Worm (Caenorhabditis elegans) whole organism, late embryonic: ENCODE data around the gene C46E10.1.

Experiments
- C08G9.2 ChIP-seq: sonication (generic microtip); optimal IDR thresholded peaks from 2 replicates; lab custom pipeline; 2016; ENCODE audit warnings: mild to moderate bottlenecking, missing genetic modification characterization, moderate library complexity, missing compliant biosample characterization
- C38D4.7 ChIP-seq: fragments of 200-800 bp; sonication (Bioruptor generic); optimal IDR thresholded peaks from 2 replicates; lab custom pipeline; 2018; ENCODE audit warnings: mild to moderate bottlenecking, missing genetic modification characterization, moderate library complexity, missing compliant biosample characterization
- F13H6.1 ChIP-seq: sonication (generic microtip); optimal IDR thresholded peaks from 2 replicates; lab custom pipeline; 2016; ENCODE audit warnings: missing genetic modification characterization, missing compliant biosample characterization
- Y22D7AL.16 ChIP-seq: sonication (generic microtip); optimal IDR thresholded peaks from 2 replicates; lab custom pipeline; 2016; ENCODE audit warnings: missing genetic modification characterization, missing compliant biosample characterization
- ceh-18 ChIP-seq: sonication (generic microtip); optimal IDR thresholded peaks from 2 replicates; lab custom pipeline; 2016; ENCODE audit warnings: missing genetic modification characterization, missing compliant biosample characterization
- ceh-2 ChIP-seq: sonication (generic microtip); optimal IDR thresholded peaks from 2 replicates; lab custom pipeline; 2016; ENCODE audit warnings: missing genotype, missing genetic modification characterization, missing compliant biosample characterization
- ceh-22 ChIP-seq: sonication (generic microtip); optimal IDR thresholded peaks from 2 replicates; lab custom pipeline; 2017; ENCODE audit warnings: missing biosample characterization, missing genetic modification characterization
- ceh-24 ChIP-seq: sonication (generic microtip); optimal IDR thresholded peaks from 2 replicates; lab custom pipeline; 2016; ENCODE audit warnings: mild to moderate bottlenecking, missing genetic modification characterization, missing compliant biosample characterization
- ceh-30 ChIP-seq: fragments of 150-350 bp; optimal IDR thresholded peaks from 2 replicates; lab custom pipeline; 2014; ENCODE audit warnings: missing biosample characterization, missing genetic modification characterization
- ceh-45 ChIP-seq: fragments of 200-800 bp; sonication (Bioruptor generic); IDR thresholded peaks from 2 replicates; pipeline ENCODE4 v1.3.6; 2022; ENCODE audit warnings: missing genetic modification reagents, missing genetic modification characterization, missing compliant biosample characterization
- ceh-48 ChIP-seq: sonication (generic microtip); optimal IDR thresholded peaks from 2 replicates; lab custom pipeline; 2016; ENCODE audit warnings: missing genetic modification characterization, inconsistent platforms, missing compliant biosample characterization
- ceh-9 ChIP-seq: sonication (generic microtip); optimal IDR thresholded peaks from 2 replicates; lab custom pipeline; 2016; ENCODE audit warnings: mild to moderate bottlenecking, missing genetic modification characterization, inconsistent platforms, missing compliant biosample characterization
- elt-4 ChIP-seq: sonication (generic microtip); optimal IDR thresholded peaks from 2 replicates; lab custom pipeline; 2016; ENCODE audit warnings: missing genetic modification characterization, missing compliant biosample characterization
- ets-4 ChIP-seq: sonication (generic microtip); optimal IDR thresholded peaks from 2 replicates; lab custom pipeline; 2016; ENCODE audit warnings: missing genetic modification characterization, missing compliant biosample characterization
- eyg-1 ChIP-seq: sonication (generic microtip); optimal IDR thresholded peaks from 2 replicates; lab custom pipeline; 2016; ENCODE audit warnings: missing genotype, missing genetic modification characterization, missing compliant biosample characterization
- fkh-10 ChIP-seq: fragments of 150-350 bp; optimal IDR thresholded peaks from 2 replicates; lab custom pipeline; 2014; ENCODE audit warnings: missing biosample characterization, missing genetic modification reagents, missing genetic modification characterization
- fkh-6 ChIP-seq: sonication (generic microtip); optimal IDR thresholded peaks from 2 replicates; lab custom pipeline; 2016; ENCODE audit warnings: missing genetic modification characterization, missing compliant biosample characterization
- lim-6 ChIP-seq: sonication (generic microtip); optimal IDR thresholded peaks from 2 replicates; lab custom pipeline; 2016; ENCODE audit warnings: missing genetic modification characterization, missing compliant biosample characterization
- madf-2 ChIP-seq: sonication (generic microtip); optimal IDR thresholded peaks from 2 replicates; lab custom pipeline; 2017; ENCODE audit warnings: missing genetic modification characterization, missing compliant biosample characterization
- mec-3 ChIP-seq: sonication (generic microtip); optimal IDR thresholded peaks from 2 replicates; lab custom pipeline; 2016; ENCODE audit warnings: borderline replicate concordance, missing genetic modification characterization, missing compliant biosample characterization
- nfya-1 ChIP-seq: sonication (generic microtip); optimal IDR thresholded peaks from 2 replicates; lab custom pipeline; 2017; ENCODE audit warnings: missing genetic modification characterization, mild to moderate bottlenecking, missing compliant biosample characterization, antibody characterized with exemption, moderate library complexity
- nhr-11 ChIP-seq: fragments of 150-350 bp; optimal IDR thresholded peaks from 2 replicates; lab custom pipeline; 2014; ENCODE audit warnings: missing biosample characterization, missing genetic modification characterization
- npax-4 ChIP-seq: sonication (generic microtip); optimal IDR thresholded peaks from 2 replicates; lab custom pipeline; 2016; ENCODE audit warnings: missing genetic modification characterization, missing compliant biosample characterization
- pag-3 ChIP-seq: sonication (generic microtip); optimal IDR thresholded peaks from 2 replicates; lab custom pipeline; 2016; ENCODE audit warnings: missing compliant biosample characterization, missing genetic modification characterization, borderline replicate concordance
- pha-2 ChIP-seq: sonication (generic microtip); optimal IDR thresholded peaks from 2 replicates; lab custom pipeline; 2017; ENCODE audit warnings: mild to moderate bottlenecking, missing genetic modification characterization, missing compliant biosample characterization
- rnt-1 ChIP-seq: sonication (generic microtip); optimal IDR thresholded peaks from 2 replicates; lab custom pipeline; 2016; ENCODE audit warnings: missing genetic modification characterization, missing compliant biosample characterization
- sox-2 ChIP-seq: fragments of 200-800 bp; sonication (Bioruptor generic); IDR thresholded peaks from 2 replicates; pipeline ENCODE4 v1.3.6; 2022; ENCODE audit warnings: missing genetic modification reagents, missing genetic modification characterization, missing compliant biosample characterization
- syd-9 ChIP-seq: sonication (generic microtip); optimal IDR thresholded peaks from 2 replicates; lab custom pipeline; 2016; ENCODE audit warnings: mild to moderate bottlenecking, missing genetic modification characterization, moderate library complexity, missing compliant biosample characterization
- tbx-2 ChIP-seq: sonication (generic microtip); optimal IDR thresholded peaks from 2 replicates; lab custom pipeline; 2016; ENCODE audit warnings: missing genetic modification characterization, missing compliant biosample characterization
- ttx-3 ChIP-seq: sonication (generic microtip); optimal IDR thresholded peaks from 2 replicates; lab custom pipeline; 2016; ENCODE audit warnings: missing genetic modification reagents, missing genetic modification characterization, missing compliant biosample characterization
- unc-3 ChIP-seq, 2 experiments: fragments of 200-800 bp in 1 of 2; sonication (Bioruptor generic) in 1 of 2; sonication (generic microtip) in 1 of 2; conservative IDR thresholded peaks in 1 of 2; optimal IDR thresholded peaks in 1 of 2; 2 replicates each; pipeline versions ENCODE4 v1.3.6 to Lab custom; 2016 to 2022; ENCODE audit warnings: missing compliant biosample characterization in 2 of 2, missing genetic modification characterization in 2 of 2, missing genetic modification reagents in 1 of 2
- unc-42 ChIP-seq: sonication (generic microtip); optimal IDR thresholded peaks from 2 replicates; lab custom pipeline; 2016; ENCODE audit warnings: missing genotype, missing genetic modification characterization, missing compliant biosample characterization

The C46E10.1 gene

DNA sequence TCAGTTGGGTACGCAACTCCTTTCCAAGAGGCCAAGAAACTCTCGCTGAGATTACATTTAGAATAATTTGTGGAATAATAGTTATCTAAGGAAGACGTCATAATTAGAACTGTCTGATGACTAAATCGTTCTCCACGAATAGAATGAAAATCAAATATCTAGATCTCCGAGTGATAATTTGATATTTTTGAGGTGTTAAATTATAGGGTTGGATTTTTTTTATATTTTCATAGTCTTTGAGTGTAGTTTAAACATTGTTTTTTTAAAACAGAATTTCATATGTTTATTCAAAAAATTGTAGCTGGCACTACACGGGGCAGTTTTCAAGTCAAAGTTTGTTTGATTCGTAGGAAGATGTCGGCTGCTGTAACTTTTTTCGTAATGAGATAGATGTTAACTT, 7.6 kb upstream of the C46E10.1 start, which contains the start of gene srh-99:
TSS of gene srh-99 (minus strand) at position 101 of the 400 bp plus-strand sequence.
- TF ChIP-seq ceh-45 (GFP tag; lab: Robert Waterston, UW) (no peak), pha-2 (no peak), unc-42 (tag; lab: Kevin White, UChicago) (no peak), ceh-48 (tag; lab: Kevin White, UChicago) (no peak), ceh-30 (tag; lab: Kevin White, UChicago) (no peak), C08G9.2 (tag; lab: Kevin White, UChicago) (no peak), eyg-1 (tag; lab: Kevin White, UChicago) (no peak), ets-4 (no peak), ttx-3 (tag; lab: Kevin White, UChicago) (no peak)
- TF ChIP-seq, all 69 proteins: peak for 0

DNA sequence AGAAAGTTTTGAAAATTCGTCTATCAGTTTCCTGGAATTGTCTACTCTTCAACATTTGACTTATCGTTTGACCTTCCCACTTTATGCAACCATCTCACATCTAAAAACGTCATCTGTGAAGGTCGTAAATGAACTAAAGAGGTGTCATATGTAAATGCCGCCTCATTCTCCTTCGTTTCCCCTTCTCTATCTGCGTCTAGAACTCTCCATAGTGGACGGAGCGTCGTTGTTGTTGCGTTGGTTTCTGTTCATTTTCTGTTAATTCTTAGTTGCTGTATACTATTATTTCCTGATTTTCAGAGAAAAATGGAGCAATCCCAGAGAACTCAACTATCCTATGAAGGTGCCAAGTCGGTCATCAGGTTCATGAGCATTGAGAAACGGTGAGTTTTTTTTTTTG, 7.1 kb upstream of the C46E10.1 start, which contains the start of gene fbxc-52:
TSS of gene fbxc-52 (plus strand) at position 301 of the 400 bp plus-strand sequence.
- TF ChIP-seq npax-4 (tag; lab: Kevin White, UChicago): no peak
- TF ChIP-seq nfya-1 (tag; lab: Kevin White, UChicago): no peak
- TF ChIP-seq madf-2 (tag; lab: Kevin White, UChicago): no peak

DNA sequence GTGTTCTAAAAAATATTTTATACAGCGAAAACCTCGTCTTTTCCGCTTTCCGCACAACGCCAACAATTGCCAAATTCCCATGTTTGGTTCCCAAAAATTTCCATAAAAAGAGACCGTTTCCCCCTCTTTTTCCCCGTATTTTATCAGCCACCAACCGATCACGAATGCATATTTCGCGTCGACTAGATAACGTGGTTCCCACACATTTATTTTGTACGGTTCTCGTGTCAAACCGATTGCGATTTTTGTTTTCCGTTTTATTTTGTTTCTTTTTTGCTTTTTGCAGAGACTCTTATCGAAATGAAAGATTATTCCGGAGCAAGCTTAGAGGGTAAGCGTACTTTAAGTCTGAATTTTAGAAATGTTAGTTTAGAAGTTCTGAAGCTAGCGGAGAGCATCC, 3.0 kb upstream of the C46E10.1 start, which contains the start of gene C46E10.3:
TSS of gene C46E10.3 (plus strand) at position 301 of the 400 bp plus-strand sequence.
- no peak for TF ChIP-seq ceh-18 (tag; lab: Kevin White, UChicago)
- no peak for TF ChIP-seq sox-2 (GFP tag; lab: Robert Waterston, UW)
- TF ChIP-seq pag-3 (tag; lab: Kevin White, UChicago): no peak
- TF ChIP-seq C38D4.7 (GFP tag; lab: Kevin White, UChicago): no peak
- no peak for TF ChIP-seq fkh-10 (GFP tag; lab: Kevin White, UChicago)
- TF ChIP-seq mec-3 (tag; lab: Kevin White, UChicago): no peak

ce11 chrII:3727996-3728395, 4.0 kb downstream of the C46E10.1 start, which contains the start of gene C46E10.8:
C46E10.8 (minus strand) TSS chrII:3728096.
- no peak for TF ChIP-seq npax-4 (tag; lab: Kevin White, UChicago)
- TF ChIP-seq elt-4 (tag; lab: Kevin White, UChicago): no peak

DNA sequence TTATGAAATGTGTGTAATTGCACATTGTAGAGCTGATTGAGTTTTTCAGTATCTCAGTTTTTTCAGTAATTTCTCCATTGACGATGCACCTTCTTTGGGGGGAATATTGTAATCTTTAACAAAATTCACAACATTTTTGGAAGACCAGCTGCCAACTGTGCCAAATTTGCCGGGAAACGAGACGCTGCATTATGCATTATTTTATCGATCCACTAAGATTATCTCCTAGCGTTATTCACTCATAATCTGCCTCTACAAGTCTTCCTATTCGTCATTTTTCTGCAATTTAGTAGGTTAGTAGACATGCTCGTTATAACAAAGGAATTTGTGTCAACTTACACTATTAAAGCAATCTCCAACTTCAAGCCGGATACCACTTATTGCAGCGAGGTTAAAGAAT, 7.7 kb downstream of the C46E10.1 start, which contains the start of the genes sdz-12 and bath-31:
TSS of gene sdz-12 (minus strand) at position 101 of the 400 bp plus-strand sequence.
TSS of gene bath-31 (plus strand) at position 251 of the 400 bp plus-strand sequence.
- TF ChIP-seq ceh-24 (no peak), tbx-2 (no peak), elt-4 (tag; lab: Kevin White, UChicago) (no peak), fkh-6 (no peak), ets-4 (no peak), ttx-3 (tag; lab: Kevin White, UChicago) (no peak), nfya-1 (tag; lab: Kevin White, UChicago) (no peak), F13H6.1 (tag; lab: Kevin White, UChicago) (no peak)
- TF ChIP-seq, all 69 proteins: peak for 0

DNA sequence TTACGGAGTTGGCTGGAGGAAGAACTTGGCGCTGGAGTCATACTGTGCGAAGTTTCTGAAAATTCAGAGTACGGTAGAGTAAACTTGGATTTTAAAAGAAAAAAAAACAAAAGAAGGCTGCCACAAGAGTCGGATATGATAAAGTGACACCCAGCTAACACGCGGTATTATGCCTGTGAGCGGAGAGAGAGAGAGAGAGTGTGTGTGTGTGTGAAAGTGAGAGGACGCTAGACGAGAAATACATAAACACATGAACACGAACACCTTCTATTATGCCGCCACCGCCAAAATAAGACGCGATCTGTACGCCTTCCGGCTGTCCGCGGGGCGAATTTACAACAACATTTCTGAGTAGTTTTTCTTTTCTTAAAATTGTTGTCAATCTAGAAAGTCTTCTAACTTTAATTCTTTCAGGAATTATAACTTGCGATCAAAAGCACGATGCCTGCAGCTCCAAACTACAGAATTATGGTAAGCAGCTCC, 12.9 kb downstream of the C46E10.1 start, which contains the start of gene F12E12.6:
TSS of gene F12E12.6 (minus strand) at position 51 of the 483 bp plus-strand sequence.
- no peak for TF ChIP-seq unc-3 (GFP tag; conservative IDR thresholded peaks at IDR 0.05; lab: Robert Waterston, UW)
- TF ChIP-seq unc-3 (tag; optimal IDR thresholded peaks at IDR 0.05; lab: Kevin White, UChicago): no peak
- TF ChIP-seq lim-6 (tag; lab: Kevin White, UChicago): no peak
- no peak for TF ChIP-seq tbx-2
- TF ChIP-seq ceh-9 (tag; lab: Kevin White, UChicago): no peak
- no peak for TF ChIP-seq ceh-45 (GFP tag; lab: Robert Waterston, UW)
- no peak for TF ChIP-seq ttx-3 (tag; lab: Kevin White, UChicago)
- TF ChIP-seq Y22D7AL.16 (tag; lab: Kevin White, UChicago): no peak
- no peak for TF ChIP-seq ceh-48 (tag; lab: Kevin White, UChicago)
- no peak for TF ChIP-seq ceh-2
- no peak for TF ChIP-seq ceh-22 (tag; lab: Kevin White, UChicago)
- no peak for TF ChIP-seq syd-9
- TF ChIP-seq nhr-11 (tag; lab: Kevin White, UChicago): no peak
- no peak for TF ChIP-seq rnt-1
